Worm (Caenorhabditis elegans): Measurements from ENCODE around the gene larp-1.
"Not testable (repeated sequence)": the region's sequence is repeated elsewhere in the genome, so short reads cannot be mapped to it uniquely, and the experiment has no call there.

Gene larp-1

DNA sequence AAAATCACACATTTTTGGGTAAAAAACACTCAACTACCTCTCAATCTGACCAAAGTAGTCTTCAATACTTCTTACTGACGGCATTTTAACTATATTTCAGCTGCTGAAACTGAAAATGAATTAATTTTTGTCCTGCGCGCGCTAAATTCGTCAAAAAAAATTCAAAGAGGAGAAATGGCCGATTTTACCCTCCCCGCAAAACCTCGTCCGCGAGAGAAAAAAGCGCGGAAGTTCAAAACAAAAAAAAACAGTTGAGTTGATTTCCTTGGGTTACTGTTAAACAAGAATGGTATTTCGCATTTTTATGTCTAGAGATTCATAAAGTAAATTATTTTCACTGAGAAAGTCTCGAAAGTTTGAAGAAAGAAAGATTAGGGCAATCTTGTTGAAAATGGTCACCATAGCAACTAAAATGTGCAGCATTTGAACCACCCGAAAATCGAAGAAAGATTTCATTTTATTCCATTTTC is 30.6 kb downstream of the larp-1 start, which contains the start of the genes C27F2.10 and wdr-60 (continued):
- TF ChIP-seq C16A3.4 (tag; optimal IDR thresholded peaks at IDR 0.05) (peak; percentile 10), ceh-90 (tag; optimal IDR thresholded peaks at IDR 0.05) (peak; percentile 61), ceh-8 (GFP tag; optimal IDR thresholded peaks at IDR 0.05) (no peak), pax-3 (tag; optimal IDR thresholded peaks at IDR 0.05) (no peak), C04F5.9 (tag; optimal IDR thresholded peaks at IDR 0.05) (no peak), ceh-82 (tag; optimal IDR thresholded peaks at IDR 0.05) (peak in 1 of 3 experiments; percentile 16)

DNA sequence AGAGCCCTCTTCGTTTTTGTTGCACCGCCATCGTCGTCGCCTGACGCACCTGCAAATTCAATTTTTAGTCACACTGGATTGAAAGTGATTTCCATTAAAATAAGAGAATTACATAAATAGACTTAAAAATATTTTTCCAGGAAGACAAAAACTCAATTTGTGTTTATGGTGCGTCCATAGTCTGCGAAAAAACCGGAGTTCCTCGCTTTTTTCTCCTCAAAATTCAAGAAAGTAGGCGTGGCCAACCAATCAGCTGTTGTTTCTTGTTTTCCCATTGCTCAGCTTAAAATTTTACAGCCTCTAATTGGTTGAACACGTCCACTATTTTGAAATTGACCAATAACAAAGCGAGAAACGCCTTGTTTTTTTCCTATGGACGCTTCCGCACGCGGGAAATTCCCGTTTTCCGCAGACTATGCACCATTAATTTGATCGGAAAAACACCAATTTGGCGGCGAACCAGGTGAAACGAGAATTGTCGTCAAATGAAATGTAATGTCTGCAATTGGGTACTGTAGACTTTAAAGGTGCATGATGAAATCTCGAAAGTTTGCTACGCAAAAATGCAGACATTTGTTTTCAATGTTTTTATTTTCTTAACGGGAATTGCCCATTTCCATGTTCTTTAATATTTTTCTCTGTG is 32.9 kb downstream of the larp-1 start, which contains the start of gene C27F2.7:
Gene C27F2.7 (minus strand): TSS at position 51 of the 643 bp plus-strand sequence.
- no peak for TF ChIP-seq unc-62 (GFP tag; optimal IDR thresholded peaks at IDR 0.05)
- no peak for TF ChIP-seq mab-9 (GFP tag; IDR thresholded peaks at IDR 0.05)
- no peak for TF ChIP-seq ama-1 (optimal IDR thresholded peaks at IDR 0.05)
- no peak for TF ChIP-seq egl-27 (tag; optimal IDR thresholded peaks at IDR 0.05)
- no peak for TF ChIP-seq nhr-12 (tag; optimal IDR thresholded peaks at IDR 0.05)
- TF ChIP-seq ztf-4 (tag; optimal IDR thresholded peaks at IDR 0.05): no peak
- TF ChIP-seq fkh-10 (GFP tag; optimal IDR thresholded peaks at IDR 0.05): no peak

DNA sequence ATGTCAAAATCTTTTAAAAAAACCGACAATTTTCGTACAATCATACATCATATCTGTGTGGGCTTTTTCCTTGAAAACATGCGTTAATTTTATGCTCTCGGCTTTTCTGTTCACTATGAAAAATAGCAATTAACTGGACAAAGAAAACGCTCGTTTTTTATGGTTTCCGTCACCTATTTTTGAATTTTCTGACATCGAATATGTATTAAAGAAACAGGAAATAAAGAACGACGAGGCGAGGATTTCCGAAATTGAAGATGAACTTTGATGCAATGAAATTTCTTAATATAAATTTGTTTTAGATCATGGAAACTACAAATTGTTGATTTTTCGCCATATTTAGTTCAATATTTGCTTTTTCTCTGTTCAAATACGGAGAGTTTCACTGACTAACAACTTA is 33.5 kb downstream of the larp-1 start:
- TF ChIP-seq hlh-4 (tag; optimal IDR thresholded peaks at IDR 0.05) (no peak), Y116A8C.19 (tag; optimal IDR thresholded peaks at IDR 0.05; ENCODE audit: borderline replicate concordance) (no peak), unc-86 (tag; optimal IDR thresholded peaks at IDR 0.05) (no peak), jun-1 (tag; optimal IDR thresholded peaks at IDR 0.05) (no peak), tbx-2 (tag; optimal IDR thresholded peaks at IDR 0.05) (no peak), nhr-20 (tag; optimal IDR thresholded peaks at IDR 0.05) (no peak), nhr-71 (tag; optimal IDR thresholded peaks at IDR 0.05) (no peak), zag-1 (tag; optimal IDR thresholded peaks at IDR 0.05) (no peak), pag-3 (tag; optimal IDR thresholded peaks at IDR 0.05; ENCODE audit: borderline replicate concordance, insufficient read depth) (no peak), mef-2 (tag; optimal IDR thresholded peaks at IDR 0.05) (no peak), C04F5.9 (tag; optimal IDR thresholded peaks at IDR 0.05) (no peak), rnt-1 (tag; optimal IDR thresholded peaks at IDR 0.05) (no peak), ztf-4 (tag; optimal IDR thresholded peaks at IDR 0.05) (no peak), nhr-84 (tag; optimal IDR thresholded peaks at IDR 0.05) (no peak), efl-3 (GFP tag; optimal IDR thresholded peaks at IDR 0.05) (no peak)

DNA sequence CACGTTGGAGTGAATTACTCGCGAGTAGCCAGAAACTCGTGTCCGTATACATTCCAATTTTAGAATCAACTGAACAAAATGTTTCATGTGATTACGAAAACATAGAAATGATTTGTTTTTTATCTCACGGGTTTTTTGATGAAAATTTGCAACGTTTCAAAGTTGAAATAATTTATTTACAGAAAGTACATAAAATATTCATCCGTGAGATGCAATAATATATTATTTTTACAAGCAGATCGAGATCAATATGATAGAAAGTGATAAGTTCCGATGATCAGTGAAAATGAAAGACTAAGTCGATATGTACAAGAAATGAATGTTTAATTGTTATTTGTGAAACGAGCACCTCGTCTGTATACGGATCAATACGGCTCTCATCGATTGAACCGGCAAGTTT is 37.1 kb downstream of the larp-1 start, which contains the start of gene C27F2.6:
Gene C27F2.6 (minus strand): TSS at position 101 of the 400 bp plus-strand sequence.
- TF ChIP-seq blmp-1 (tag; optimal IDR thresholded peaks at IDR 0.05); efl-3 (GFP tag; optimal IDR thresholded peaks at IDR 0.05); ceh-82 (tag; optimal IDR thresholded peaks at IDR 0.05): not testable (repeated sequence)

DNA sequence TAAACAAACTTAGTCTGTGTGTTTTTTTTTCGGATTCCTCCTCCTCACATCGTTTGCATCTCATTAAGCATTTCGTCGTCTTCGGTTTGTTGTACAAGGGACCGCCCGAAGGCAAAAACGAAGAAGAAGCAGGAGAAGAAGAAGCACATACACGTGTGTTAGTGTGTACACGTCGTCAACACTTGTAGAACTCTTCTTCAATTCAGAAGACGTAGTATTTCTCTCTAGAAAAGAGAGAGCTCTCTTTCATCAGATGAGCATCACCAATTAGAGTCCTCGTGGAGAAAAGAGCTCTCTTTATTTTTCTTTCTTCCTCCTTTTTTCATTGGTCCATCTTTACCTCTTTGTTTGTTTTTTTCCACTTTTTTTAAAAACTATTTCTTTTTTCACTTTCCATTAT is 49.3 kb downstream of the larp-1 start:
- TF ChIP-seq mab-9 (GFP tag; IDR thresholded peaks at IDR 0.05) (no peak), lsy-2 (tag; optimal IDR thresholded peaks at IDR 0.05) (peak in 1 of 2 experiments; percentile 8), lin-14 (GFP tag; optimal IDR thresholded peaks at IDR 0.05) (peak; percentile 66), pag-3 (tag; optimal IDR thresholded peaks at IDR 0.05; ENCODE audit: borderline replicate concordance, insufficient read depth) (no peak), nhr-85 (tag) (no peak), elt-2 (tag; optimal IDR thresholded peaks at IDR 0.05) (no peak), C04F5.9 (tag; optimal IDR thresholded peaks at IDR 0.05) (no peak)

DNA sequence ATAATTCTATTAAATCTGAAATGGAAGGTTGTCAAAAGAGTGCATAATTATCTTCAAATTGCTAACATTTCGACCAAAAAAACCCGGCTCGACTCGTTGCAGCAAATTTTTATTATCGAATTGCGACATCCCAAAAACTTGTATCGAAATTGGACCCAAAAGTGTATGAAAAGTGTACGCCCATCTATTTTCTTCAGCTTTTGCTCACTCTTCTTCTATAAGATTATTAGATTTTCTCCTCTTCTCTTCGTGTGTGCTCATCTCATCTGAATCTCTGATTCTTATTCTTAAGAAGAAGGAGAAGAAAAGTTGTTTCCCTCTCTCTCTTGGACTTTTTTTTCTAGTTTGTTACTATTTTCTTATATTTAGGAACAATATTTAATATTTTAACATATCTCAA is 50.2 kb downstream of the larp-1 start:
- TF ChIP-seq lin-14 (GFP tag; optimal IDR thresholded peaks at IDR 0.05): peak; percentile 82
- TF ChIP-seq nhr-76 (tag; optimal IDR thresholded peaks at IDR 0.05): no peak
- TF ChIP-seq dsc-1 (tag; optimal IDR thresholded peaks at IDR 0.05): no peak
- TF ChIP-seq hlh-17 (GFP tag; optimal IDR thresholded peaks at IDR 0.05; ENCODE audit: borderline replicate concordance): no peak
- TF ChIP-seq nhr-71 (tag; optimal IDR thresholded peaks at IDR 0.05): peak; percentile 8
- no peak for TF ChIP-seq alr-1 (tag; optimal IDR thresholded peaks at IDR 0.05; ENCODE audit: borderline replicate concordance)
- TF ChIP-seq elt-3 (tag; optimal IDR thresholded peaks at IDR 0.05): no peak
- TF ChIP-seq ceh-82 (tag; optimal IDR thresholded peaks at IDR 0.05): peak in 1 of 3 experiments; percentile 25
- TF ChIP-seq hpl-2 (GFP tag; optimal IDR thresholded peaks at IDR 0.05): no peak
- TF ChIP-seq aly-2 (tag; optimal IDR thresholded peaks at IDR 0.05): no peak
- no peak for TF ChIP-seq dpl-1 (GFP tag; optimal IDR thresholded peaks at IDR 0.05)
- TF ChIP-seq ces-1 (GFP tag; optimal IDR thresholded peaks at IDR 0.05): peak; percentile 85
- peak; percentile 13 for TF ChIP-seq mep-1 (tag; optimal IDR thresholded peaks at IDR 0.05)
- TF ChIP-seq snpc-4 (tag; optimal IDR thresholded peaks at IDR 0.05): no peak

Measured in whole organism, L1 larva.